Fruit fly (Drosophila melanogaster) whole organism: ENCODE data around the gene CG43373.

Experiments
- pan ChIP-seq: fragments of >200 bp; optimal IDR thresholded peaks from 2 replicates; lab custom pipeline; 2017
- psq ChIP-seq: fragments of >200 bp; optimal IDR thresholded peaks from 2 replicates; lab custom pipeline; 2017
- usp ChIP-seq: fragments of >200 bp; optimal IDR thresholded peaks from 2 replicates; lab custom pipeline; 2017; ENCODE audit warnings: missing biosample characterization, missing genetic modification characterization, mixed read lengths

DNA sequence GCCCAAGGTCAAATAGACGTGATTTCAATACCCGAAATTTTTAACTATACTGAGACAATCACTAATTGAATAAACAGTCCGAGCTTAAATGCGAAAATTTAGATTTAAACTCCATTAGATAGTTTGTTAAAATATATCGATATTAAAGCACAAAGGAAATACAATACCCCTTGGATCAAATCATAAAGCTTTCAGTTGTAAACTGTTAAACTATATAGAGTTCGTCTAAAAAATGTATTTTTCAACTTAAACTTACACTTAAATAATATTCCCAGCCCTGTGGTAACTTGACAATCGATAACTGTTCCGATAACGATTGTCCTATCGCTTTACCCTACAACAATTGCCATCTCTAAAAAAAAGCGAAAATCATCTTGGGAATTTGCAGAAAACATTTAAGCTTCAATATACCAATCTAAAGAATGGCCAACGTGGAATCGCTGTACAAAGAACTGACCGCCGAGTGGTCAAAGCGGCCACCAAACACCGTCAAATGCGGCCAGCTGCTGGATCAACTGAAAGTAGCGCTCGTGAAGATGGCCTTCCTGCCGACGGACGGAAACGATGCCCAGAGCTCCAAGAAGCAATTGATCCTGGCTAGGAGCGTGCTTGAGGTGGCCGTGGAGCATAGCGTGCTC lies 39.6 kb upstream of the CG43373 start, which contains the start of gene Rpn12:
- no peak for TF ChIP-seq usp (GFP tag; lab: Kevin White, UChicago)
- no peak for TF ChIP-seq pan (lab: Kevin White, UChicago)
- TF ChIP-seq psq = no peak
